Fruit fly (Drosophila melanogaster): ENCODE measurements around the gene sdt.

DNA sequence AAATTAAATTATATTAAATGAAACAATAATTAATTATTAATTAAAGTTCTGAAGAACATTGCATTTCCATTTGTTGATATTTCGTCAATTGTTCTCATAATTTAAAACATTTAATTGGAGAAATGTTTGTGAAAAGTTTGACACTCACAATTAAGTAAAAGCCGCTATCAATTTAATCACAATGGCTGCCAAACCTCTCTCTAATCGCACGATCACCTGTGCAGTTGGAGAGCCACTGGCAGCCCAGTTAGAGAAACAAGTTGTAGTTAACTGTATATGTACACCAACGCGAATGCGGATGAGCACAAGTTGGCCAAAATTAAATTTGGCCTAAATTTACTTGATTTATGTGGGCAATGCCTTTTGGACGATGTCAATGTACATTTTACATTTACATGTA lies 13.8 kb downstream of the sdt start:
- TF ChIP-seq lz (GFP tag; optimal IDR thresholded peaks at IDR 0.05) (no peak), ss (GFP tag; optimal IDR thresholded peaks at IDR 0.05) (no peak), CG3032 (tag; optimal IDR thresholded peaks at IDR 0.05) (no peak), CG4318 (GFP tag; optimal IDR thresholded peaks at IDR 0.05) (no peak), CG9139 (GFP tag; optimal IDR thresholded peaks at IDR 0.05) (no peak), Eip78C (GFP tag) (no peak), Hr39 (GFP tag; optimal IDR thresholded peaks at IDR 0.05) (no peak)
